Worm (Caenorhabditis elegans) whole organism, early embryonic: ENCODE measurements around the gene C15B12.4.

Source experiments
- B0310.2 ChIP-seq: sonication (generic microtip); optimal IDR thresholded peaks from 2 replicates; lab custom pipeline; 2016; ENCODE audit warnings: mild to moderate bottlenecking, missing genetic modification characterization, missing compliant biosample characterization
- F13C5.2 ChIP-seq: sonication (generic microtip); optimal IDR thresholded peaks from 2 replicates; lab custom pipeline; 2017; ENCODE audit warnings: mild to moderate bottlenecking, missing genetic modification characterization, inconsistent platforms, missing compliant biosample characterization
- aly-1 ChIP-seq: sonication (generic microtip); optimal IDR thresholded peaks from 2 replicates; lab custom pipeline; 2016; ENCODE audit warnings: missing genetic modification characterization, missing compliant biosample characterization
- ama-1 ChIP-seq: fragments of 150-350 bp; optimal IDR thresholded peaks from 2 replicates; lab custom pipeline; 2014
- ceh-36 ChIP-seq: sonication (generic microtip); optimal IDR thresholded peaks from 2 replicates; lab custom pipeline; 2016; ENCODE audit warnings: missing genetic modification characterization, inconsistent platforms, missing compliant biosample characterization
- ets-7 ChIP-seq: sonication (generic microtip); optimal IDR thresholded peaks from 2 replicates; lab custom pipeline; 2016; ENCODE audit warnings: missing genotype, missing genetic modification characterization, missing compliant biosample characterization
- hmbx-1 ChIP-seq: sonication (generic microtip); optimal IDR thresholded peaks from 2 replicates; lab custom pipeline; 2016; ENCODE audit warnings: mild to moderate bottlenecking, missing genetic modification characterization, missing compliant biosample characterization
- hmg-4 ChIP-seq: fragments of 200-800 bp; sonication (Bioruptor generic); optimal IDR thresholded peaks from 2 replicates; lab custom pipeline; 2018; ENCODE audit warnings: mild to moderate bottlenecking, missing genetic modification characterization, missing compliant biosample characterization
- scrt-1 ChIP-seq: fragments of 200-800 bp; sonication (Bioruptor generic); IDR thresholded peaks from 2 replicates; pipeline ENCODE4 v1.3.6; 2022; ENCODE audit warnings: missing genetic modification characterization, missing compliant biosample characterization
- sea-1 ChIP-seq: fragments of 200-800 bp; sonication (Bioruptor generic); conservative IDR thresholded peaks from 2 replicates; pipeline ENCODE4 v1.3.6; 2022; ENCODE audit warnings: missing genetic modification characterization, missing compliant biosample characterization
- tbx-11 ChIP-seq: fragments of 200-800 bp; sonication (Bioruptor generic); IDR thresholded peaks from 2 replicates; pipeline ENCODE4 v1.3.6; 2022; ENCODE audit warnings: missing genetic modification characterization, missing compliant biosample characterization
- tbx-37 ChIP-seq: fragments of 200-800 bp; sonication (Bioruptor generic); conservative IDR thresholded peaks from 2 replicates; pipeline ENCODE4 v1.3.6; 2022; ENCODE audit warnings: missing genetic modification reagents, missing genetic modification characterization, missing compliant biosample characterization

ce11 chrX:6505008-6505407 is 31.5 kb upstream of the C15B12.4 start, which contains the start of gene cdf-1:
- no peak for TF ChIP-seq ama-1 (lab: Kevin White, UChicago)
- no peak for TF ChIP-seq sea-1 (GFP tag; lab: Robert Waterston, UW)
- TF ChIP-seq scrt-1: no peak
- no peak for TF ChIP-seq tbx-11
- no peak for TF ChIP-seq aly-1 (tag; lab: Kevin White, UChicago)
- TF ChIP-seq B0310.2: no peak
- no peak for TF ChIP-seq hmg-4 (GFP tag; lab: Kevin White, UChicago)
- TF ChIP-seq hmbx-1 (tag; lab: Kevin White, UChicago): no peak
- TF ChIP-seq tbx-37 (GFP tag; lab: Robert Waterston, UW): no peak
- no peak for TF ChIP-seq ceh-36 (tag; lab: Kevin White, UChicago)
- TF ChIP-seq ets-7: no peak
- peak; percentile 5 for TF ChIP-seq F13C5.2 (tag; lab: Kevin White, UChicago)
